Worm (Caenorhabditis elegans): Measurements from ENCODE around the gene stdh-1.

stdh-1 gene

DNA sequence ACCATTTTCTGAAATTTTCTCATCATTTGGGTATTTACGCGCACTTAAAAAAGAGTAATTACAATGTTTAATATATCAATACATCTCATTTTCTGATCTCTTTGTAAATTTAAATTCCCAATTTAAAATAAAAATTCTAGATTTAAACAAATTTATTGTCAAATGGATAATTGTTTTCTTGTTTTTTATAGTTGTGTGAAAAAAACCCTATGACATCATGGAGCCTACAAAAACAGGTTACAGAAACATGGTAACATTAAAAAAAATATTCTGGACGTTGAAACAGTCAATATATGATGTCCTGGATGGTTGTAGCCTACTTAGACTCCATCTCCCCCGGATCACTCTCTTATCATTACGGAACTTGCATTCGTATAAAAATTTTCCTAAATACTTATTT, 16.8 kb upstream of the stdh-1 start, which contains the start of gene spp-12:
Gene spp-12, plus strand, starts transcription at position 301 of the 400 bp plus-strand sequence.
- TF ChIP-seq W03F9.2 (tag; optimal IDR thresholded peaks at IDR 0.05) (no peak), him-1 (tag; optimal IDR thresholded peaks at IDR 0.05) (no peak), dao-5 (tag; optimal IDR thresholded peaks at IDR 0.05) (no peak)

DNA sequence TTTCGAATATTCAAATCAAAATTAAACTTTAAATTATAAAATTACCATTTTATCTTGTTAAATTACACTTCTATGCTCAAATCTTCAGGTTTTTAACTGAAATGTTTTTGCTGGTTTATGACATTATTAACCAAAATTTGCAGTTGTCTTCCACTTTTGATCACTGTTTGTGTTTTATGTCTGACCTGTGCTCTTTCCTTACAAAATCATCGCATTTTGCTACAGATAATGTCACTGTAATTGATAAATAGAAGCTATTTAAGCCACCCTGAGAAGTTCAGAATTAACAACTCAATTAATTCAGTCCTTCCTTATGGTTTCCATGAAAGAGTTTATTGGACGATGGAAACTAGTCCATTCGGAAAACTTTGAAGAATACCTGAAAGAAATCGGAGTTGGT, 15.8 kb upstream of the stdh-1 start, which contains the start of gene lbp-8:
Gene lbp-8, plus strand, starts transcription at position 301 of the 400 bp plus-strand sequence.
- TF ChIP-seq W03F9.2 (tag; optimal IDR thresholded peaks at IDR 0.05): no peak
- TF ChIP-seq him-1 (tag; optimal IDR thresholded peaks at IDR 0.05): no peak
- no peak for TF ChIP-seq dao-5 (tag; optimal IDR thresholded peaks at IDR 0.05)

DNA sequence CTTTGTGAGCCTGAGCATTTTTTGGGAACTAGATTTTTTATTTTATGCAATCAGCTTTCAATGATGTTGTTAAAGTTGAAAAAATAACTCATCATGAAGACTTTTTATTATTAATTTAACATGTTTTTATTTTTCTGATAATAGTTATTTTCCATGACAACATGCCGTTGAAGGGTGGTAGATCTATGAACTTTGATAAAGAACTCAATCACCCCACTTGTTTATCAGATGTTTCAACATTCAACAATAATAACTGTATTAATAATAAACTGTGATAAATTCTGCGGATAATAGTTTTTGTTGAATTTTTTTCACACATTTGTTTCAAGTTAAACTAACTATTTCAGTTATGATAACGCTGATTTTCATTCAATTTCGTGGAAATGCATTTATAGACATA, 14.8 kb upstream of the stdh-1 start:
- TF ChIP-seq W03F9.2 (tag; optimal IDR thresholded peaks at IDR 0.05): peak; percentile 12
- TF ChIP-seq him-1 (tag; optimal IDR thresholded peaks at IDR 0.05): no peak
- TF ChIP-seq dao-5 (tag; optimal IDR thresholded peaks at IDR 0.05): no peak

DNA sequence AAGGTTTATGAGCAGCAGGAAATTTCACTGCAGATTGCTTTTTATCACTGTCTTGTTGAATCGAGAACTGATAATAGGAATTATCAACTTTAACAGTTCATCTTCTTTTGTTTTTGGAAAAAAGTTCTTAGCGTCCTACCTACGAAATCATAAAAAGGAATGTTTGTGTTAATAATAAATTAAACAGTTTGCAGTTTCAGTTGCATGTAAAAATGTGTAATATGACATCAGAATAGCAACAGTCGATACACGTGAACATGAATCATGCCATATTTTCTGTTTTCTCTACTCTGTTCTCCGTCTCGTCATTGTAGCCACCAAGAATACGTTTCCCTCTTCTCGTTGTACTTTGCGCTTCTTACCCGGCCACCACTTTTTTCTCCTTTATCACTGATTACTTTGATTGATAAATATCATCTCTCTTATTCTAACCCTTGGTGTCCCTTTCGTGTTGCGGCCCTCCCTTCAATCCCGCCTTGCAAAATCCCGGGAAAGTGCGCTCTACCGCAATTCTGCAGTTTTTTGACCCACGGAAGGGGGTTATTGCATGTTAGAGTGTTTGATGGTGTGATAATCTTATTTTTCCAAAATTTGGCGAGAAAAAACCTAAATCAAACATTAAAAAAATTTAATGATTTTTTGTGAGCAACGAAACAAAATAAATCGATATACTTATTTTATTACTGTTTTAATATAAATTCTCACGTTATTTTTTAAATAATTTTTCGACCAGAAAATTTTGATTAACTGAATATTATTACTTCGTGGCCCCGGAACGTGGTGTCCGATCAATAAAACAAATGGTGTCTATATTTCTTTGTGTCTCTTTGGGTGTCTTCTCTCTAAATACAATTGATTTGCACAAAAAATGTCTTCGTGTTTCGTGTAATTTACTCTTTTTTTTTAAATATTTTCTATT, 13.6 kb upstream of the stdh-1 start, which contains the start of gene sptl-3:
Gene sptl-3, plus strand, starts transcription at position 869 of the 919 bp plus-strand sequence.
- TF ChIP-seq him-1 (tag; optimal IDR thresholded peaks at IDR 0.05): no peak
- no peak for TF ChIP-seq W03F9.2 (tag; optimal IDR thresholded peaks at IDR 0.05)
- TF ChIP-seq dao-5 (tag; optimal IDR thresholded peaks at IDR 0.05): no peak

DNA sequence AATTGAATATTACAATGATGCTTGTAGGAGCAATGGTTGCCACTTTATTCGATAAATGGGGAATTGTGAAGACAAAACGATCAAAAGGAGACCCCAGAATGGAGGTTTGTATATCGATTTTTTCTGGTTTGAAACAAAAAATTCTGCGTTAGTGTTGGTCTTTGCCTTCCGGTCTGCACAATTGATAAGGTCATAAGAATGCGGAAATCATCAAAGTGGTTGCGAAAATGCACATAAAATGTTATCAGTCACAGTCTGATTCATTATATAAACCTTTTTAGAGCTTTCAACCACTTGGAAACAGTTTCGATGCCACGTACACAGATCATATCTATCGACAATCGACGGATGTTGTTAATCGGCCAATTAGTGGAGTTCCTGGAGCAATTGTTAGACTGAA, 12.7 kb upstream of the stdh-1 start:
- TF ChIP-seq dao-5 (tag; optimal IDR thresholded peaks at IDR 0.05) (no peak), W03F9.2 (tag; optimal IDR thresholded peaks at IDR 0.05) (no peak), him-1 (tag; optimal IDR thresholded peaks at IDR 0.05) (no peak)

DNA sequence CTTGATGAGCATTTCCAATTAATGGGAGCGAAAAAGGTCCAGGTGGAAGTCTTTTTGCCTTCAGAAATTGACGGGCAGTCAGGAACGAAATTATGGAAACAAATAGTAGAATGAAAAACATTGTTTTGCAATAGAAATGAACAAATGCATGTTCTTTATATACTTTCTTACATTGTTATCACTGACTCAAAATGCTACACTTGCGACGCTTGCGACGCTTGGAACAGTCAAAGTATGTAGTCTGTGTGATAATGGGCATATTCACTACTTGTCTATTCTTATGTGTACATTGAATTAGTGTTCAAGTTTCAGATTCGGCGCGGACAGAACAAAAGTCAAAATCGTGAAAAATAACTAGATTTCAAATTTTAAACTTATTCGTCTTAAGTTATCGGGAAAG, 7.9 kb upstream of the stdh-1 start, which contains the start of gene cyp-35C1:
Gene cyp-35C1, minus strand, starts transcription at position 132 of the 400 bp plus-strand sequence.
- TF ChIP-seq W03F9.2 (tag; optimal IDR thresholded peaks at IDR 0.05) (no peak), dao-5 (tag; optimal IDR thresholded peaks at IDR 0.05) (no peak), him-1 (tag; optimal IDR thresholded peaks at IDR 0.05) (no peak)

DNA sequence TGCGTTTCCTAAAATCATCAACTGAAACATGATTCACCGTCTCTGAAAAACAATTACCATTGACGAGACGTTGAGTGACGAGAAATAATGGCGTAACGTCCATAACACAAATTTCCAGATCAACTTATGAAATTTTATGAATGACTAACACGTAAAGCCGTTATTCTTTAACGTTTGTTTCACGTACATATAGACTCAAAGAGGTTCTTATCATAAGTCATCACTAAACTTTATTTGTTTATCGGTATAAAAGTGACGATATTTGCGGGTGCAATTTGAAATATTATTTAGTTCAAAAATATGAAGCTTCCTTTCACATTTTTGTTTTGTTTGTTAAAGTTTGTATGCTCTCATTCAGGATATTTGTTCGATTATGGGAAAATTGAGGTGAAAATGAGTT, 7.1 kb upstream of the stdh-1 start, which contains the start of gene oac-3:
Gene oac-3, plus strand, starts transcription at position 301 of the 400 bp plus-strand sequence.
- TF ChIP-seq him-1 (tag; optimal IDR thresholded peaks at IDR 0.05) (no peak), dao-5 (tag; optimal IDR thresholded peaks at IDR 0.05) (no peak), W03F9.2 (tag; optimal IDR thresholded peaks at IDR 0.05) (no peak)

DNA sequence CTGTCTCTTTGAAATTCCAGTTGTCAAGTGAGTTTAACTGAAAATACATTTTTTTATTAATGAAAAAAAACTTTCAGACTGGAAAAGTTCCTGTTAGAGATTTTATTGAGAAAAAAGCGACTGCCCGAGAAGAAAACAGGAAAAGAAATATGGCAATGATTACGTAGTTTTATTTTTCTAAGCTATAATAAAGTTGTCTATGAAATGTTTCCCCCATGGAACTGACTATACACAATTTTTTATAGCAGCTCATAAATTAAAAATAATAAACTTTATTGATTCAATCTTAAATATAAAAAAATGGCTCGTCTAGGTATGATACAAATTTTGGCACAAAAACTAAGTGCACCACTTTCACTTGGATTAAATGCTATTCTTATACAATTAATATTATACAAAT, 3.8 kb upstream of the stdh-1 start, which contains the start of gene C06B3.1:
Gene C06B3.1, plus strand, starts transcription at position 301 of the 400 bp plus-strand sequence.
- TF ChIP-seq dao-5 (tag; optimal IDR thresholded peaks at IDR 0.05) (no peak), W03F9.2 (tag; optimal IDR thresholded peaks at IDR 0.05) (no peak), him-1 (tag; optimal IDR thresholded peaks at IDR 0.05) (no peak)

DNA sequence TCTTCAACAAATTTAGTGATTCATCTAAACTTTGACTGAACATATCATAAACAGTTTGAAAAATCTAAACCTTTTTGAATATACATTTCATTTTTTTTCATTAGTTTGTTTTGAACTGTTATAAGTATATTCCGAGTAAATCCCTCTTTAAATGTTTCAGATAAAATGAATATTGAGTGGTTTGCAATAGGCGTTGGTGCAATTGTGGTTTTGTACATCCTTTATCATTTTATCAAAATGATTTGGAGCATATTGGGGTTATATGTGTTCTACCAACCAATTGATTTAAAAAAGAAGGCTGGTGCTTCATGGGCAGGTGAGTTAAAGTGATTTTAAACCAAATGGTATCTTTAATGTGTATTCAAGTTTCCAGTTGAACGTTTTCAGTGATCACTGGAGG, 1.8 kb upstream of the stdh-1 start, which contains the start of gene stdh-3:
Gene stdh-3, plus strand, starts transcription at position 166 of the 400 bp plus-strand sequence.
- TF ChIP-seq him-1 (tag; optimal IDR thresholded peaks at IDR 0.05): no peak
- no peak for TF ChIP-seq W03F9.2 (tag; optimal IDR thresholded peaks at IDR 0.05)
- no peak for TF ChIP-seq dao-5 (tag; optimal IDR thresholded peaks at IDR 0.05)

DNA sequence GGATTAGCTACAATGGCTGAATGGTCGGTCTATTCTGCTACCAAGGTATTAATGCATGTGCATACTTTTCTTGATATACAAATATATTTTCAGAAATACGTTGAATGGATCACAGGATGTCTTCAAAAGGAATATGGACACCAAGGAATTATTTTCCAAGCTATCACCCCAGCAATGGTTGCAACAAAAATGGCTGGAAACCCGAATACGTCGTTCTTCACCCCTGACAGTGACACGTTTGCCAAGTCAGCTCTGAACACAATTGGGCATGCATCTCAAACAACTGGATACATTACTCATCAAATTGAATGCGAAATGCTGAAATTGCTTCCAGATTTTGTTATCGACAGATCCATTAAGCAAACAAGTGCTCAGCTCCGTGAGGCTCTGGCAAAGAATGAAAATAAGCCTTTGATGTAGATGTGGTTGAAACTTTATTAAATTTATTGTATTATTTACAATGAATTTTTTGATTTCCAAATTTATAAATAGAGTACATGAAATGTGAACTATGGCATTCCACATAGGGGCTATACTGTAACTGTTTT, 1.3 kb downstream of the stdh-1 start:
- TF ChIP-seq him-1 (tag; optimal IDR thresholded peaks at IDR 0.05) (no peak), dao-5 (tag; optimal IDR thresholded peaks at IDR 0.05) (no peak), W03F9.2 (tag; optimal IDR thresholded peaks at IDR 0.05) (no peak)

DNA sequence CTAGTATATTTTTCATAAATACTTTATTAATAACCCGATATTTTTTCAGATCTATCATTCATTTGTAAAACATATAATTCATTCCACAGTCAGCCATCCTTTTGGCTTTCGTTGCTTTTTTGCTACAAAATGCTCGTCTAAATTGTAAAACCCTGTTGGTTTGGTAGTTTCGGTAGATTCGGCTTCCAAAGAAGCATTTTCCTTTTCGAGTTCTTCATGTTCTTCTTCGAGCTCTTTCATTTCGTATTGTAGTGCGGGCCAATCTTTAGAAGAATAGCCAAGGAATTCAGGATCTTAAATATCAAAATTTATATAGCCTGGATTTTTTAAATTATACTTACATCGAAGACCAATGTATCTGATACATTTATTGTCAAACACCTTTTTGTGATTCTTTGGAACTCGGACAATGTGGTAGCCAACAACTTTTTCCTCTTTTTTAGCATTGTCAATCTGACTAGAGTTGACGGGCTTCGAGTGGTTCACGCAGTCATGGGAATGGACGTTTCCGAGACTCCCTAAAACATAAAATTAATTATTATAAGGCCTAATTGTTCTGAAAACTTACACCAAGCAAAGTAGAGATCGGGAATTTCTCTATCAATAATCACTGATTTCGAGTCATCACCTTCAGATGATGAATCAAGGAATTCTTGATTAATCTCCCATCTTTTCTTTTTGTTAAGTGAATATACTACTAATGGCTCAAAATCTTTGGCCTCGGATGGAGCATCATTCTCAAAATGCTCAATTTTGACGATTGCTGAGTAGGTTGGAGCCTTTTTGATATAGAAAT, 2.0 kb downstream of the stdh-1 start:
- TF ChIP-seq dao-5 (tag; optimal IDR thresholded peaks at IDR 0.05): no peak
- no peak for TF ChIP-seq W03F9.2 (tag; optimal IDR thresholded peaks at IDR 0.05)
- no peak for TF ChIP-seq him-1 (tag; optimal IDR thresholded peaks at IDR 0.05)

DNA sequence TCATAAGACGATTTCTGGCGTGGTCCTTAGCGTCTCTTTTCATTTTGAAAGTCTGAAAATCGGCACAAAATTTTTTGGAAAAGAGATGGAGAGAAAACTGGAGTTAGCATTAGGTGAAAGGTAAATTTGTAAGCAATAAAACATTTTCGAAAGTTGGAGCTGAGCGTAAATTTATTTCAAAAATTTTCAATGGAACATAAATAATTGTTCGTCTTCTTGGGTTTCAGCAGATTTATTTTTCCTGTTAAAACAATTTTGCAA, 2.6 kb downstream of the stdh-1 start, which contains the start of gene C06B3.6:
Gene C06B3.6, minus strand, starts transcription at position 52 of the 261 bp plus-strand sequence.
- TF ChIP-seq W03F9.2 (tag; optimal IDR thresholded peaks at IDR 0.05) (no peak), dao-5 (tag; optimal IDR thresholded peaks at IDR 0.05) (no peak), him-1 (tag; optimal IDR thresholded peaks at IDR 0.05) (no peak)

DNA sequence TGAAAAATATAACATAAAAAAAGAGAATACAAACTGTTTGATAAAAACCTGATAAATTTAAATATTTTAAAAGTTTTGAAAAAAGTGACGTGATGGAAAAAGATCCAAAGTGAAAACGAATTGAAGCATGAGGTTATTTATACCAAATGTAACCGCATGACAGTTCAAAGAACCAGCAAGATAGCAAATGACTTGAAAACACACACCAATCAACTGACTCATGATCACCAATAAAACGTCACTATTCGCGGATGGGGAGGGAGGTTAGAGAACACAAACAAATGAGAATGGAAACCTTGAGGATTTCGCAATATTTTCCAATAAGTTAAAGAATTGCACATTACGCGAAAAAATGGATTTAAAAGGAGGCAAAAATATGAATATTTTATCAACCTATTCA, 3.1 kb downstream of the stdh-1 start, which contains the start of gene C06B3.7:
Gene C06B3.7, plus strand, starts transcription at position 287 of the 400 bp plus-strand sequence.
- TF ChIP-seq him-1 (tag; optimal IDR thresholded peaks at IDR 0.05) (no peak), dao-5 (tag; optimal IDR thresholded peaks at IDR 0.05) (no peak), W03F9.2 (tag; optimal IDR thresholded peaks at IDR 0.05) (peak; percentile 73)
